Worm (Caenorhabditis elegans) whole organism, L4/young adult: ENCODE results near the gene tag-325.
"Not testable (repeated sequence)": the region's sequence is repeated elsewhere in the genome, so short reads cannot be mapped to it uniquely, and the experiment has no call there.

ENCODE experiments used
- W03F9.2 ChIP-seq: fragments of 150-350 bp; optimal IDR thresholded peaks from 2 replicates; lab custom pipeline; 2014; ENCODE audit warnings: missing biosample characterization, missing genetic modification characterization
- dao-5 ChIP-seq: sonication (generic microtip); optimal IDR thresholded peaks from 2 replicates; lab custom pipeline; 2016; ENCODE audit warnings: missing genotype, missing genetic modification characterization, moderate library complexity, missing compliant biosample characterization
- him-1 ChIP-seq: sonication (generic microtip); optimal IDR thresholded peaks from 2 replicates; lab custom pipeline; 2016; ENCODE audit warnings: missing genotype, missing genetic modification reagents, missing genetic modification characterization, missing compliant biosample characterization

Gene tag-325

DNA sequence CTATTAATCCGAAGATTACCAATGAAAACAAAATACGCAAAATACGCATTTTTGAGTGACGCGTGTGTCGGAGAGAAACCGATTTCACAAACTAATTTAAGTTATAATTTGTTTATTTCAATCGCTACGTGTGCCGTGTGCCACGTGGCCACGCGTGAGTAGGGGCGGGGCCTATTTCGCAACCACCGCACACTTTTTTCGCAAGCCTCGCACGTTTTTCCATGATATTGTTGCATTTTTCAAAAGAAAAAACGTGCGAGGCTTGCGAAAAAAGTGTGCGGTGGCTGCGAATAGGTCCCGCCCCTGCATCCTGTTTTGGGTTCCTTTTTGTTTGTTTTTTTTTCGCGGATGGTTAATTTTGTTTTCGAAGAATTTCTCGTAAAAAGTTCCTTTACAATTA is 11.5 kb upstream of the tag-325 start, which contains the start of gene enu-3.2:
enu-3.2 (minus strand) TSS at position 105 of the 400 bp plus-strand sequence.
- not testable (repeated sequence) for TF ChIP-seq W03F9.2 (tag; lab: Kevin White, UChicago); him-1; dao-5 (tag; lab: Kevin White, UChicago)

DNA sequence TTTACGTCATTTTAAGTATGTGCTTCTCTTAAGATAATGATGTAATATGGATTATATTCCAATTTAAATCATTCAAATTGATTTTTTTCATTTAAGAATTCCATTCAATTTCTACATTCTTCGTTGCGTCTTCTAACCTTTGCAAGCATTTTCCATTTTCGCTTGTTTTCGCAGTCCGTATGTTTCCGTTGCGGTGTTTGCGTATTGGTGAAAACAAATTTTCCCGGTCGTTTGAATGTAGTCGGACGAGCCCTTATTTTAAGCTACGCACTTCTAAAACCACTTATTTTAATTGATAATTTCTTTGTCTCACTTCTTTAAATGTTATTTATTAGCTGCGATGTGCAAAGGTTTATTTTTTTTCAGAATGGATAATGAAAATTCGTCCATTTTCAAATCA is 10.9 kb upstream of the tag-325 start, which contains the start of gene mel-28:
mel-28 (plus strand) TSS at position 367 of the 400 bp plus-strand sequence.
- TF ChIP-seq dao-5 (tag; lab: Kevin White, UChicago) (no peak), W03F9.2 (tag; lab: Kevin White, UChicago) (no peak), him-1 (no peak)

DNA sequence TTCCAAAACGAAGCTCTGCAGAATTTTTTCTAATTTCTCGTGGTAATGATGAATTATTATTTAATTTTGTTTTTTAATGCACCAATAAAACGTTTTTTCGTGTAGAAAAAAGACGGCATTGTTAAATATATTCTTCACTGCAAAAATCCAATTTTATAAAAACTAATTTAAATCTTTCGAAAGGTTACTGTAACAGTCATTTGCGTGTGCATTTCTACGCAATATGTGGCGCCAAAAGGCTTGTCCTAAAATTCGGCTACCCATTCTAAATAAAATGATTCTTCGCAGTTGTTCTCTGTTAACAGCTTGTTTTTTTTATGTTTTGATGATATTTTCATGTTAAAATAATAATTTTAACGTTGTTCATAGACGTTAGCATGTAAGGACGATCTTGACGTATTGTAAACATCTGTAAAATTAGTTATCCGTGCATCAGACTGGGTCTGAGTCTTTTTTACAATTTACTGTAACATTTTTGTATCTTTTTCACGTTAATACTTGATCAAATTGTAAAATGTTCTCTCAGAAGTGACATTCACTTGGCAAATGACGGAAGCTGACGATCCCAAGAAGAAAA is 4.0 kb upstream of the tag-325 start, which contains the start of gene mip-1:
mip-1 (plus strand) TSS at position 527 of the 577 bp plus-strand sequence.
- TF ChIP-seq him-1 (no peak), W03F9.2 (tag; lab: Kevin White, UChicago) (no peak), dao-5 (tag; lab: Kevin White, UChicago) (no peak)

DNA sequence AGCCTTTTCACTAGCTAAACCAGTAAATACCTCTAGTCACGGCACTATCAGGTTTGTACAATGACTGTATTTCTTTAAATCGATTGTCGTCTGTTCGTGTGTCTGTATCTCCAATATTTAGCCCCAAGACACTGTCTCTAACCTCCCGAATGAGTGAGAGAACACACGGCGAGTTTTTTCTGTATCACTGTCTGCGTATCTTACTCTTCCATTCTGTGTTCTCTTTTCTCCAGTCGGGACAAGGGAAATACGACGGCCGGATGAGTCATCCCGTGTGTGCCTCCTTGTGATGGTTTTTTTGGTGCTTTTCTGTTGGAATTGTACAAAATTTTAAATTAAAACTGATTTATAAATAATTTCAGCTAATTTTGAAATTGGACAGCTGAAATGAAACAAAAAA is 597 bp upstream of the tag-325 start:
- TF ChIP-seq dao-5 (tag; lab: Kevin White, UChicago), result no peak
- TF ChIP-seq W03F9.2 (tag; lab: Kevin White, UChicago), result peak; percentile 33
- TF ChIP-seq him-1, result no peak

DNA sequence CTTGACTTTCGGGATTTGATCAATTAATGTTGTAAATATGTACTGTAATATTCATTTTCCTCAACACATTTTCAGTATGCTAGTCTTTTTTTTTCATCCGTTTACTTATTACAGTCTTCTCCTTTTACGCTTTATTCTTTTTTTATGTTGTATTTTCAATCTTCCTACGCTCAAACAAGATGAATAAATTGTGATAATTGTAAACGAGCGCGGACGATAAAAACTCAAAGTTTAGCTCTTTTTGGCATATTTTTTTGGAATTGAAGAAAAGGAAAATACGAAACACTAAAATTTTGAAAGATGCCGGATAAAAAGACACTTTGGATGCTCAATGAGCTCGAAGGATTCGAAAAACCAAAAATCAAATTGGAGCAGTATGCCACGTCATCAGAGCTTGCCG is 6.1 kb downstream of the tag-325 start, which contains the start of gene metl-5:
metl-5 (plus strand) TSS at position 301 of the 400 bp plus-strand sequence.
- TF ChIP-seq him-1 (no peak), dao-5 (tag; lab: Kevin White, UChicago) (no peak), W03F9.2 (tag; lab: Kevin White, UChicago) (no peak)

DNA sequence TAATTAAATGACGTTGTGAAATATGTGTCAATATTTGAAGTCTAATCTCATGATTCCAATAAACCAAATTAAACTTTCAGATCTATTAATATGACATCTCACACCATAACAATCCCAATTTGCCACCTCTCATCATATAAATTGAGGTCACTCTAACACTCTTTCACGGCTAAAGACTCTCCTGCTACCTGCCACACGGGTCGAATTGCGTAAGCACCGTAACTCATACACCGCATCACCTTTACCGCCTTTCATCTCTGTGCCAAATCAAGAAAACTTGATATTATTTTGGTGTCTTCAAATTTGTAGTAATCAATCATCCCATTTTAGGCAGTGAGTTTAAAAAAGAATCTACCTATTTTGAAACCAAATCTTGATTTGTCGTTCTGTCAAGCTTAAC is 9.7 kb downstream of the tag-325 start:
- TF ChIP-seq dao-5 (tag; lab: Kevin White, UChicago), result no peak
- TF ChIP-seq him-1, result no peak
- no peak for TF ChIP-seq W03F9.2 (tag; lab: Kevin White, UChicago)

DNA sequence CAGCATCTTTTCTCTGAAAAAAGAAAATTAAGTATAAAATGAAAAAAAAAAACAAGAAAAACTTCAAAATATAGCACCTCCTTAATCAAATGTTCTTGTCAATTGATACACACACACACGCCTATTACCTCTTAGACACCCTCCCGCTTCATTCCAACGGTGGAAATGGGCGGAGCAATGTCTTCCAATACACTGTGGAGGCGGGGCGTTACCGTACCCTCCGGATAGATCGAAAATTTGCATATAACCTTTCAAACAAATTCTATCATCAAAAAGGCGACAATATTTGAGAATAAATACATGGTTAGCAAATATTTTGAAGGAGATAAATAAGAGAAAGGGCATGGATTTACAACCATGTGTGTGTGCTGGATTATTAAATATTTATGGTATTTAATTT is 11.5 kb downstream of the tag-325 start:
- TF ChIP-seq dao-5 (tag; lab: Kevin White, UChicago) (no peak), W03F9.2 (tag; lab: Kevin White, UChicago) (no peak), him-1 (no peak)

DNA sequence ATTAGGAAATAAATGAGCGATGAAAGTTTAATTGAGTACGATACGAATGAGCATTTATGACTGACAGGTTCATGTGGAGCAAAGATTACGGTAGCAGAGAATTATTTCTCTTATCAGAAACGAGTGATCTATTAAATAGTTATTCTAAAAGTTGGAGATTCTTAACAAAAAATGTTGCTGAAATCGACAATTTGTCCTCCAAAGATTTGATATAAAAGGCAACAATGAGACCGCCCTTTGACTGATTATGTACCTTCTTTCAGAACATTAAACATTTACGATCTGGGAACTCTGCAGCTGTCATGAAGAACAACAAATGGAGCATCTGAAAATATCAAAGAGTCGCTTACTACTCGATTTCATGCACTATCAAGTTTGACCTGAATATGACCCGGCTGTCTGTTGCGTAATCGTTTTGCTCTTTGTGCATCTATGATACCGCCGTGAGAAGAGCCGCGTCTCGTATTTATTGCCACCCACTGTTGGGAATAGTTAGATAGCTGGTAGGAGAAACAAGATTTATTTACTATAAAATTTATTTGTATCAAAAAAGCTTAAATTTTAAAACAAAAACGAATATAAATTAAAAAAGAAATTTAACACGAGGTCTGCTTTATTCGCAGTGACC is 13.0 kb downstream of the tag-325 start, which contains the start of gene pal-1:
pal-1 (minus strand) TSS at position 51 of the 628 bp plus-strand sequence.
- no peak for TF ChIP-seq W03F9.2 (tag; lab: Kevin White, UChicago)
- TF ChIP-seq dao-5 (tag; lab: Kevin White, UChicago), result no peak
- no peak for TF ChIP-seq him-1

DNA sequence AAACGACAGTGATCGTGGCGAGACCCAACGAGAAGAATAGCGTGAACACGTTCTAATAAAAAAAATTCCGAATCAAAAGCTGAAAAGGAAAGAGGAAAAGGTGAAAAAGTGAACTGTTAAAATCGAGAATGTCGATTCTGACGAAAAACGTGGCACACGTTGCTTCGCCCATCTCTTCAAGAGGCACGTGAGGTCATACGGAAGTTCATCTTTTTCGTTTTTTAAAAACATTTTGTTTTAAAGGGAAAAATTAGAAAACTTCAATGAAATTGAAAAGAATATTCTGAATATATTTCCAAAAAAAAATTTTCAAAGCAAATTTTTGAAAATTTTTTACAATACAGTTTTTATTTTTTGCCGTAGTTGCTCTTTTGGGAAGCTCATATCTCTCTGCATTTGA is 14.6 kb downstream of the tag-325 start, which contains the start of gene C38D4.7:
C38D4.7 (minus strand) TSS at position 101 of the 400 bp plus-strand sequence.
- TF ChIP-seq dao-5 (tag; lab: Kevin White, UChicago) (no peak), him-1 (no peak), W03F9.2 (tag; lab: Kevin White, UChicago) (no peak)

DNA sequence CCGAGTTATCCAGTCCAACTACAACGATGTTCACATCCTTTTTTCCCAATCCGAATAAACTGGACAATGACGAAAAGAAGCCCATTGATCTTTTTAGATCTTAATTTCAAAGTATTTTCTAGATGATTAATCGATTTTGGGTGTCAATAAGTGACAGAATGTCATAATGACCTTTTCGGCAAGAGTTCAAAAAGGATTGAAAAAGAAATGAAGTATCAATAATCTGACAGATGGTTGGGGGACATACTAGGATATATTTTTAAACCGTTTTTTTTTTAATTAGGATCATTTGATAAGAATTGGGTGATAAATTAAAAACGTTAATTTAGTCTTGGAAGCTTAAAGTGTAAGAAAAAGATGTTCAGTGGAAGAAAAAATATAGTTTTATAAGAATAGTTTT is 18.1 kb downstream of the tag-325 start, which contains the start of gene arl-6:
arl-6 (minus strand) TSS at position 101 of the 400 bp plus-strand sequence.
- TF ChIP-seq dao-5 (tag; lab: Kevin White, UChicago) (no peak), W03F9.2 (tag; lab: Kevin White, UChicago) (no peak), him-1 (no peak)

DNA sequence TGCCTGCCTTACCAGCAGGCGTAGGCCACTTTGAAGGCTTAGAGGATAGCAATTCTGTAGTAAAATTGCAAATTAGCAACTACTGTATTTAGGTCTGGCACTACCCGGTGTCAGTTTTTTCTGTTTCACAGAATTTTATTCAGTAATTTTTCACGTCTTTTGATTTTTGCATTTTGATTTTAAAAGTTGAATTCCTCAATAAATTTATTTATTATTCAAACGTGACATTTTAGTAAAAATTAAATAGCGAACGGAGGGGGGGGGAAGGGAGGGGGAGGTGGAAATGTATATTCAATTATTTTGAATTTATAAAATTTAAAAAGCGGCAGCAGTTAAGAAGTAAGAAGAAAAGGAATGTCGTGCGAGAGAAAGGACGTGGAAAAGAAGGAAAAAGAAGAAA is 20.6 kb downstream of the tag-325 start, which contains the start of gene F26A1.4:
F26A1.4 (plus strand) TSS at position 301 of the 400 bp plus-strand sequence.
- TF ChIP-seq W03F9.2 (tag; lab: Kevin White, UChicago) (no peak), dao-5 (tag; lab: Kevin White, UChicago) (no peak), him-1 (no peak)

DNA sequence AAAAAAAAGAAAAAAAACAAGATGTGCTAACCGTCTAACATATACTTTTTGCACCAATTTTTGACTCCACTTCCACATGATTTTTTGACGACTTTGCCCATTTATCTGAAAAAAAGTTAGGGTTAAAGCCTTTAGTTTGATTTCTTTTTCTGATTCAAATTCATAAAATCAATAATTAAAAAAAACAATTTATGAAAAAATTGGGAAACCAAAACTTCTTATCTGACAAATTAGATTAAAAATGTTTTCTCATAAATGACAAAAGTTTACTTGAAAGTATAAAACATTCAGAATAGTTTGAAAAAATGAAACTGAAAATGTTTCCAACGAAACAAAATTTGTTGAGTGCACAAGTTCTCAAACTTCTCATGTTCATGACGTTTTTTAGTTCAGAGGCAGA is 23.2 kb downstream of the tag-325 start, which contains the start of gene F26A1.7:
F26A1.7 (minus strand) TSS at position 101 of the 400 bp plus-strand sequence.
- no peak for TF ChIP-seq dao-5 (tag; lab: Kevin White, UChicago)

DNA sequence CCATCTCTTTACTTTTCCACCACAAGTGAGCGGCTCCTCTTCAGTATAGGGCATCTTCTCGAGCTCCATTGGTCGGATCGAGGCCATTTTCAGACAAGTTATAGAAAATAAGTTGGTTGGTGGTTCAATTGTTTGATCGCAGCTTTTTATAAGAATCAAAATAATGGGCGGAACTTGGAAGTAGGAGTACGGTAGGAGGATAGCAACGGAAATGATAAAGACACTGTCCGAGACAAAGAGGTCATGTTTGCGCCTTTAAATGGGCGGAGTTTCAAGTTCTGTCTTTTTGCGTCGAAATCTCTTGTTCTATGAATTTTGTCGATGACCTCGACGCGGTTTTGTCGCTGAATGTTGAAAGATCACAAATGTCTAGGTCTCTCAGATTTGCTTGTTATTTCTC is 25.5 kb downstream of the tag-325 start, which contains the start of gene F26A1.8:
F26A1.8 (minus strand) TSS at position 101 of the 400 bp plus-strand sequence.
- no peak for TF ChIP-seq dao-5 (tag; lab: Kevin White, UChicago)
- TF ChIP-seq W03F9.2 (tag; lab: Kevin White, UChicago), result no peak
- TF ChIP-seq him-1, result no peak

DNA sequence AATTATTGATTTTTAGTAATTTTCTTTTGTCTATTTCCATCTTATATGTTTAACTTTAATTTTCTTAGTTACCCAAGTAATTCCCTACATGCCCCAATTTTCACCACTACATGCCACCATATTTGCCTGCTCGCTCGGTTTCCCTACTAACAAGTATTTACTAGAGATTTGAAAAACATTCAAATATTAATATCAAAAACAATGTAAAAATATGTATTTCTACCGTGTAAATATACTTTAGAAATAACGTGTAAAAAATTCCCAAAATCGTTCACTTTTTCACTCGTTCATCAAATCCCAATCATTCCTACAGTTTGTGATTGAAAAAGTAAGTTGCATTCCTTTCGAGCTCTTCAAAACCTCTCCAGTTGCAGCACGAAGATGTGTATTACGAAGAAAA is 30.0 kb downstream of the tag-325 start, which contains the start of gene F26A1.3:
F26A1.3 (plus strand) TSS at position 301 of the 400 bp plus-strand sequence.
- TF ChIP-seq dao-5 (tag; lab: Kevin White, UChicago) (no peak), him-1 (no peak), W03F9.2 (tag; lab: Kevin White, UChicago) (no peak)
